Worm (Caenorhabditis elegans): Measurements from ENCODE around the gene F28F8.7.
A peak's percentile ranks its signal among the peaks of the same experiment; 100 is the strongest.

ce11 chrV:15550408-15550807 is 40.0 kb downstream of the F28F8.7 start:
- TF ChIP-seq flt-1 (GFP tag; IDR thresholded peaks at IDR 0.05), result no peak; the same call in 1 of the 2 replicates
- no peak for TF ChIP-seq tab-1 (GFP tag; IDR thresholded peaks at IDR 0.05)
- TF ChIP-seq T22C8.4 (GFP tag; IDR thresholded peaks at IDR 0.05), result no peak
- 0 out of 2 replicates have a peak, but pooled peaks have one; percentile 25 for TF ChIP-seq ztf-23 (GFP tag; IDR thresholded peaks at IDR 0.05)
- no peak for TF ChIP-seq ref-1 (GFP tag; conservative IDR thresholded peaks at IDR 0.05)
- no peak for TF ChIP-seq med-1 (GFP tag; optimal IDR thresholded peaks at IDR 0.05; ENCODE audit: insufficient read depth)
- no peak for TF ChIP-seq klf-2 (GFP tag; conservative IDR thresholded peaks at IDR 0.05)
- no peak for TF ChIP-seq ztf-29 (GFP tag; IDR thresholded peaks at IDR 0.05)
- TF ChIP-seq cog-1 (tag; optimal IDR thresholded peaks at IDR 0.05), result no peak

All from whole organism, midembryonic.